Worm (Caenorhabditis elegans): Measurements from ENCODE around the gene T02E9.5.

T02E9.5 gene

DNA sequence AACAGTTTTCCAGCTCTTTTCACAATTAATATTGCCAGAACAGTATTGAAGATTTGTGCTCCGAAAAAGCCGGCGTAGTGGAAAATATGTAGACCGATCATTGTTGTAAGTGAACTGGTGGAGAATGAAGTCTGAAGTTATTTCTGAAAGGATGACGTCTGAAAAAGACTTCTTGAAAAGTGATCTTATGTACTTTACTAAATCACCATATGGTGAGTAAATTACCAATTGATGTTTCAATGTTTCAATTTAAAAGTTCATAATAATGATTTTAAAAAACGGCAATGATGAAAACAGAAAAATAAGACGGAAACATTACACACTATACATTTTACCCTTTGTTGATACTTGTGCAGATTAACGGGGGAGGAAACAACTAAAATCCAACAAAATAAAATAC, 18.3 kb upstream of the T02E9.5 start, which contains the start of gene str-141:
str-141 (minus strand) TSS at position 101 of the 400 bp plus-strand sequence.
- no peak for TF ChIP-seq mdl-1 (tag; optimal IDR thresholded peaks at IDR 0.05)
- TF ChIP-seq efl-1 (optimal IDR thresholded peaks at IDR 0.05) = no peak
- TF ChIP-seq efl-1 (GFP tag; optimal IDR thresholded peaks at IDR 0.05 in 1 of 2) = peak in 1 of 2 experiments; percentile 12

DNA sequence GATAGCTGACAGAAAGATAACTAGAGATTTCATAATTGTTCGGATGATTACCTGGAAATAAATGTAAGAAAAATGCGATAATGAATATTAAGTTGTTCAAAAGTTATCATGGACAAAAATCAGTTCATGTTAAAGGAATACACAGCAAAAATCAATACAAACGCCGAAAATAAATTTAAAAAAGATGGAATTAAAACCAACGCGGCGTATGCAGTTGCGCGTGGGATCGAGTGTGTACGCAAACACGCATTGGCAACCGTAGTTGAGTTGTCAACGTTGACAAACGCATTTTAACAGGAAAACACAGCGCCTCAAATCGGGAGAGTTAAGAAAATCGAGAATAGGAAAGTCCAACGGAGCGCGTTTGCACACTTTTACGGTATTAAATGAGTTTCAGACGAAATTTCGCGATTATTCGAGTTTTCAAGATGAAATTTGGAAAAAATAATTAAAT, 15.1 kb upstream of the T02E9.5 start, which contains the start of gene tmed-10:
tmed-10 (minus strand) TSS at position 51 of the 454 bp plus-strand sequence.
- TF ChIP-seq hlh-17 (GFP tag; optimal IDR thresholded peaks at IDR 0.05; ENCODE audit: borderline replicate concordance) (no peak), pag-3 (tag; optimal IDR thresholded peaks at IDR 0.05; ENCODE audit: borderline replicate concordance, insufficient read depth) (no peak), irx-1 (tag; optimal IDR thresholded peaks at IDR 0.05) (peak; percentile 32), tlp-1 (tag; optimal IDR thresholded peaks at IDR 0.05) (no peak), nhr-20 (tag; optimal IDR thresholded peaks at IDR 0.05) (peak; percentile 80), dsc-1 (tag; optimal IDR thresholded peaks at IDR 0.05) (peak; percentile 45), hlh-4 (tag; optimal IDR thresholded peaks at IDR 0.05) (no peak), nhr-19 (GFP tag; conservative IDR thresholded peaks at IDR 0.05) (peak; percentile 80), egl-27 (tag; optimal IDR thresholded peaks at IDR 0.05) (no peak), mdl-1 (tag; optimal IDR thresholded peaks at IDR 0.05) (peak in 1 of 2 experiments; percentile 43), mab-9 (GFP tag; IDR thresholded peaks at IDR 0.05) (peak; percentile 37; the same call in 1 of the 2 replicates), unc-98 (GFP tag; IDR thresholded peaks at IDR 0.05) (no peak), fkh-8 (tag; optimal IDR thresholded peaks at IDR 0.05) (peak; percentile 53), unc-130 (tag; optimal IDR thresholded peaks at IDR 0.05) (peak; percentile 93), nhr-12 (tag; optimal IDR thresholded peaks at IDR 0.05) (no peak), efl-3 (GFP tag; optimal IDR thresholded peaks at IDR 0.05) (no peak), ztf-4 (tag; optimal IDR thresholded peaks at IDR 0.05) (no peak), alr-1 (tag; optimal IDR thresholded peaks at IDR 0.05; ENCODE audit: borderline replicate concordance) (no peak), fkh-4 (tag; optimal IDR thresholded peaks at IDR 0.05; ENCODE audit: borderline replicate concordance) (no peak), ztf-11 (tag; optimal IDR thresholded peaks at IDR 0.05) (peak in 1 of 2 experiments; percentile 0), nhr-28 (tag; optimal IDR thresholded peaks at IDR 0.05) (no peak), ceh-88 (GFP tag; IDR thresholded peaks at IDR 0.05) (no peak), ets-5 (GFP tag; IDR thresholded peaks at IDR 0.05) (no peak), nhr-84 (tag; optimal IDR thresholded peaks at IDR 0.05) (no peak), efl-1 (optimal IDR thresholded peaks at IDR 0.05) (peak; percentile 59 to 68), efl-1 (GFP tag; optimal IDR thresholded peaks at IDR 0.05 in 1 of 2) (peak; percentile 55 to 95), nhr-85 (tag) (no peak), nhr-71 (tag; optimal IDR thresholded peaks at IDR 0.05) (peak; percentile 78), F16B12.6 (tag; optimal IDR thresholded peaks at IDR 0.05) (peak; percentile 92), lir-3 (tag; optimal IDR thresholded peaks at IDR 0.05; ENCODE audit: poor library complexity) (no peak), mef-2 (tag; optimal IDR thresholded peaks at IDR 0.05) (no peak), blmp-1 (tag; optimal IDR thresholded peaks at IDR 0.05) (peak; percentile 52), lin-13 (GFP tag; optimal IDR thresholded peaks at IDR 0.05) (no peak), nhr-47 (tag; optimal IDR thresholded peaks at IDR 0.05) (peak; percentile 64), C34B4.2 (tag; optimal IDR thresholded peaks at IDR 0.05) (no peak), ces-1 (GFP tag; optimal IDR thresholded peaks at IDR 0.05) (no peak), skn-1 (tag; optimal IDR thresholded peaks at IDR 0.05) (peak; percentile 48), lsy-2 (tag; optimal IDR thresholded peaks at IDR 0.05) (peak; percentile 87 to 96), sox-4 (tag; optimal IDR thresholded peaks at IDR 0.05) (no peak), nhr-237 (tag; optimal IDR thresholded peaks at IDR 0.05) (no peak), sptf-1 (tag; optimal IDR thresholded peaks at IDR 0.05) (no peak), xbp-1 (tag; optimal IDR thresholded peaks at IDR 0.05) (peak; percentile 95), ceh-8 (GFP tag; optimal IDR thresholded peaks at IDR 0.05) (no peak), ceh-63 (GFP tag; optimal IDR thresholded peaks at IDR 0.05) (no peak), pqm-1 (tag; optimal IDR thresholded peaks at IDR 0.05) (no peak), egl-13 (tag; optimal IDR thresholded peaks at IDR 0.05) (no peak), lin-14 (GFP tag; optimal IDR thresholded peaks at IDR 0.05) (peak; percentile 83), Y116A8C.19 (tag; optimal IDR thresholded peaks at IDR 0.05; ENCODE audit: borderline replicate concordance) (no peak), vab-15 (tag; optimal IDR thresholded peaks at IDR 0.05) (no peak), snpc-4 (tag; optimal IDR thresholded peaks at IDR 0.05) (peak; percentile 23)

Data from whole organism, L1 larva.